Fruit fly (Drosophila melanogaster): ENCODE measurements around the gene CG42704.

Gene CG42704

DNA sequence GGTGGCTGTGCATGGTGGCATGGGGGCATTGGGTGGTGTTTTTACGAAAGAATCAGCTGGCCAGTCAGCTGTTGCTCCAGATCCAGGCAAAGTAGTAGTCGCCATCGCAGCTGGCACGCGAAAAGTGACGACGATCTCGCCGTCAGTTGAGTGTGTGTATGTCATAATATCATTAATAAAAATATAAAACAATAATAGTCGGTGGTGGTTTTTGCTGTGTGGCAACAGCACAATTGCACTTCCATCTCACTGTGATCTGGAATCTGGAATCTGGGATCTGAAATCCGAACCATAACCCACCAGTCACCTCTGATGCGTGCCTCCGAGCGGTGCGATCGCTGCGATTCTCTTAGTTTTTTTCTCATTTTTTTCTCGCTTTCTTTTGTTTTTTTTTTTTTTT lies 5.8 kb downstream of the CG42704 start, which contains the start of gene rumpel (continued):
- TF ChIP-seq NK7.1 (GFP tag; optimal IDR thresholded peaks at IDR 0.05) (no peak), usp (GFP tag; optimal IDR thresholded peaks at IDR 0.05) (no peak), NFAT (GFP tag; IDR thresholded peaks at IDR 0.05) (no peak), CG12071 (GFP tag; optimal IDR thresholded peaks at IDR 0.05) (no peak), tll (GFP tag; optimal IDR thresholded peaks at IDR 0.05) (no peak), CG4707 (GFP tag; optimal IDR thresholded peaks at IDR 0.05) (no peak)

DNA sequence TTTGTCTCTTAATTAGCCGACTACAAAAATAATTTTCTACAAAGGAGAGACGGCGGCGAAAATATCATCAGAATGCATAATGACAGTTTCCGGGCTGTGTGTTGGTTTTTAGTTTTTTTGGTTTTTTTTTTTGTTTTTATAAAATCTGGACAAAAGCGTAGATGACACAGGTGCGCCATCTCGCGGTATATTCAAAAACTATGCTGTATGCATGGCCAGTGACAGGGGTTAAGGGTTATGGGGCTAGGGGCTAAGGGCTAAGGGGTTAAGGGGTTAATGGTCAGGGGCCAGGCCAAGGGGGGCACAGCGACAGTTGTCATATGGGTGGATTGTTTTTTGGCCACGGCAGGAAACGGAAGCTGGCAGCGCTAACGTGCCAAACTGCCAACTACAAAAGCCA lies 10.1 kb downstream of the CG42704 start:
- TF ChIP-seq CG9817 (tag; optimal IDR thresholded peaks at IDR 0.05) (no peak), Atf-2 (GFP tag; optimal IDR thresholded peaks at IDR 0.05) (no peak), dmrt99B (tag; optimal IDR thresholded peaks at IDR 0.05) (no peak), CTCF (GFP tag; optimal IDR thresholded peaks at IDR 0.05) (peak; percentile 61), tap (tag; optimal IDR thresholded peaks at IDR 0.05) (no peak), Adf1 (GFP tag; IDR thresholded peaks at IDR 0.05) (no peak), Dek (tag; optimal IDR thresholded peaks at IDR 0.05) (no peak), trh (GFP tag; optimal IDR thresholded peaks at IDR 0.05) (no peak), nerfin-2 (GFP tag; IDR thresholded peaks at IDR 0.05; ENCODE audit: partially characterized antibody) (no peak)

DNA sequence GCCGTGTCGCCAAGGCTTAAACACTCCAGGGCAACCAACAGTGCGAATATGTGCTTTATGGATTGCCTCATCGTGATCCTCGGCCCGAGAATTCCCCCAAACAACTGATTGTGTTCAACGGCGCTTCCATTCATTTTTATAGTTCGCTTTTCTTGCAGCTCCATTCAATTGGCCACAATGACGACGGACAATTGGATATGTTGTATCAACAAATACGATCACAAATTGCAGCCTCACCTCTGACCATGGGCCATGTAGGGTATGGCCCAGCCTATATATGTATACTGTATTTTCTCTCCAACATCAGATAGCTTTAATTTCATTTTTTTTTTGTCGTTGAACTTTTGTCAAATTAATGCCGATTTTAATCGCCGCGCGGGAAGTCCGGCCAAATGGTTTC lies 12.3 kb downstream of the CG42704 start, which contains the start of gene CG15036:
TSS of gene CG15036 (minus strand) at position 101 of the 400 bp plus-strand sequence.
- TF ChIP-seq CG5953 (GFP tag; IDR thresholded peaks at IDR 0.05), result no peak
- no peak for TF ChIP-seq Sin3A (optimal IDR thresholded peaks at IDR 0.05)
- TF ChIP-seq Hr78 (GFP tag; optimal IDR thresholded peaks at IDR 0.05), result no peak
- TF ChIP-seq lov (optimal IDR thresholded peaks at IDR 0.05), result no peak
- TF ChIP-seq lov (GFP tag; IDR thresholded peaks at IDR 0.05), result no peak
- no peak for TF ChIP-seq Med (GFP tag)
- TF ChIP-seq C15 (GFP tag; IDR thresholded peaks at IDR 0.05), result no peak
- TF ChIP-seq exex (tag; optimal IDR thresholded peaks at IDR 0.05), result no peak
- TF ChIP-seq CG33213 (GFP tag; optimal IDR thresholded peaks at IDR 0.05), result no peak
- no peak for TF ChIP-seq CG12104 (GFP tag; optimal IDR thresholded peaks at IDR 0.05)
- no peak for TF ChIP-seq CG17829 (tag; optimal IDR thresholded peaks at IDR 0.05)
- no peak for TF ChIP-seq vvl (GFP tag; IDR thresholded peaks at IDR 0.05)
- TF ChIP-seq Adf1 (GFP tag; IDR thresholded peaks at IDR 0.05), result no peak
- TF ChIP-seq sd (tag; optimal IDR thresholded peaks at IDR 0.05), result no peak
- TF ChIP-seq Bdp1 (GFP tag; optimal IDR thresholded peaks at IDR 0.05), result no peak
- no peak for TF ChIP-seq CG3163 (GFP tag; optimal IDR thresholded peaks at IDR 0.05)
- no peak for TF ChIP-seq Mes4 (GFP tag; optimal IDR thresholded peaks at IDR 0.05)
- TF ChIP-seq Dip3 (GFP tag; optimal IDR thresholded peaks at IDR 0.05), result no peak
- no peak for TF ChIP-seq h (optimal IDR thresholded peaks at IDR 0.05)
- no peak for TF ChIP-seq CG7786 (GFP tag; optimal IDR thresholded peaks at IDR 0.05)
- no peak for TF ChIP-seq bab2 (GFP tag; optimal IDR thresholded peaks at IDR 0.05)

DNA sequence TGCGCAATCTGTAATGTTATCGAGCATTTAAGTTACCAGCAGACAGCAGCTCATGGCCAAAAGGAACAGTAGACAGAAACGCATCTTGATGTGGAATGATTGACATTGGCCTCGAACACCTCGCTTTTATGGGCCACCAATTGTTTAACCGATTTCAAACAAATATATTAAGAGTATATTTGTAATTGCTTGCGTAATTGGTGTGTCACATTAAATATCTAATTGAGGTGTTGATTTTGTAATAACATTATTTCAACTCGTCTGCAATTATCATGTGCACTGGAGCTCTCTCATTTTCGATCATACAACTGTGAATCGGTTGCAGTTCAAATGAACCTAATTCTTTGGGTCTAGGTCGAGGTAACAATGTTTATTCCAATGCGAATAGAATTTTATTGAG lies 13.2 kb downstream of the CG42704 start, which contains the start of gene CG32726:
TSS of gene CG32726 (minus strand) at position 101 of the 400 bp plus-strand sequence.
- TF ChIP-seq CG1603 (tag; optimal IDR thresholded peaks at IDR 0.05), result no peak
- TF ChIP-seq CG17829 (tag; optimal IDR thresholded peaks at IDR 0.05), result no peak
- no peak for TF ChIP-seq CG33557 (GFP tag; optimal IDR thresholded peaks at IDR 0.05)
- TF ChIP-seq CG15696 (tag; optimal IDR thresholded peaks at IDR 0.05), result no peak
- no peak for TF ChIP-seq nom (GFP tag; optimal IDR thresholded peaks at IDR 0.05)
- TF ChIP-seq CG3163 (GFP tag; optimal IDR thresholded peaks at IDR 0.05), result no peak
- TF ChIP-seq tin (GFP tag; optimal IDR thresholded peaks at IDR 0.05), result no peak
- TF ChIP-seq klu (GFP tag; IDR thresholded peaks at IDR 0.05), result no peak
